Fruit fly (Drosophila melanogaster): ENCODE data around the gene CG1105.
A peak's percentile ranks its signal among the peaks of the same experiment; 100 is the strongest.

The CG1105 gene

DNA sequence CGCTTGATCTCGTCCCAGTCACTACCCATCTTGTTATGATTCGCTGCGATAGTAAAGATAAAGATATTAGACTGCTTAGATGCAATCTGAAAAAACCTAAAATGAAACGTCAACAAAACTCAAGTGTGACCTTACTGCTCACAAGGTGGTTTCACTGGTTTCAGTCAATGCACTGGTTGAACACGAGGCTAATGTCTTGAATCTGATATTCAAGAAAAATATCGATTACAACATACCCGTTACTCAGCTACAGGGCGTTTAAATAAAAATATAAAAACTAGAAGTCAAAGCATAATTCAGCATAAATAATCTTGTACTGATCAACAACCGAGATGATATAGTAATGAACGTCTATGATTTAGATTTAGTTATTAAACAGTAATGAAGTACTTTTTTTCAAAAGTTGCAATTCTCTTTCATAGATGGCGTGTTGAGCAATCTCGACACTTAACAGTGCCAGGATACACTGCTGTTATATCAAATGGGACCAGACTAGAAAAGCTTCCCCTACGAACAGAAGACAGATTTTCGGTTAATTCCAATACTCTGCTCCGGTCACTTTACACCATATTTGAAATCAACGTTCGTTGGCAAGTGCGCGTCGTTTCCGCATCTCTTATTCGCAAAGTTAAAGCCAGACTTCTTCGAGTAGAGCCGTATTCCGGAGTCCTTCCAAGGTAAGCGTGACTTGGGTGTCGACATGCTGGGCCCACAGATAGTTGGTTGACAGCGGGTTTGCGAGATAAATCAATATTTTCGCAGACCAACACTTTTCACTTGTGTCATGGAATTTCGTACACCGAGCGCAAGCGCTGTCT lies 7.6 kb upstream of the CG1105 start, which contains the start of the genes Ufl1 and CG1943 (continued):
- TF ChIP-seq Sin3A (optimal IDR thresholded peaks at IDR 0.05) = peak; percentile 88
- TF ChIP-seq CG2712 (tag; optimal IDR thresholded peaks at IDR 0.05) = peak; percentile 58
- peak; percentile 88 for TF ChIP-seq pzg (GFP tag; optimal IDR thresholded peaks at IDR 0.05)
- no peak for TF ChIP-seq her (GFP tag; optimal IDR thresholded peaks at IDR 0.05)
- no peak for TF ChIP-seq CG5245 (GFP tag; optimal IDR thresholded peaks at IDR 0.05)
- no peak for TF ChIP-seq eyg (GFP tag; optimal IDR thresholded peaks at IDR 0.05)
- no peak for TF ChIP-seq MBD-R2 (GFP tag; IDR thresholded peaks at IDR 0.05)
- TF ChIP-seq inv (GFP tag; IDR thresholded peaks at IDR 0.05; ENCODE audit: partially characterized antibody) = no peak
- TF ChIP-seq Taf1 (GFP tag; IDR thresholded peaks at IDR 0.05) = no peak
- TF ChIP-seq CG12659 (GFP tag; optimal IDR thresholded peaks at IDR 0.05) = peak; percentile 69
- TF ChIP-seq ac (GFP tag; optimal IDR thresholded peaks at IDR 0.05) = peak; percentile 38
- peak; percentile 56 for TF ChIP-seq HmgD (GFP tag; optimal IDR thresholded peaks at IDR 0.05)
- TF ChIP-seq CG6854 (GFP tag; optimal IDR thresholded peaks at IDR 0.05) = peak; percentile 38
- TF ChIP-seq CG3407 (GFP tag; optimal IDR thresholded peaks at IDR 0.05) = no peak
- TF ChIP-seq CG6175 (GFP tag; IDR thresholded peaks at IDR 0.05) = no peak
- TF ChIP-seq z (GFP tag; IDR thresholded peaks at IDR 0.05) = no peak
- no peak for TF ChIP-seq CG43689 (GFP tag; IDR thresholded peaks at IDR 0.05)
- no peak for TF ChIP-seq Dbx (GFP tag; IDR thresholded peaks at IDR 0.05)
- TF ChIP-seq fru (optimal IDR thresholded peaks at IDR 0.05) = no peak
- no peak for TF ChIP-seq CG13624 (GFP tag; optimal IDR thresholded peaks at IDR 0.05)
- TF ChIP-seq Spps (tag; optimal IDR thresholded peaks at IDR 0.05) = peak; percentile 13
- TF ChIP-seq grn (GFP tag; optimal IDR thresholded peaks at IDR 0.05) = peak; percentile 98

DNA sequence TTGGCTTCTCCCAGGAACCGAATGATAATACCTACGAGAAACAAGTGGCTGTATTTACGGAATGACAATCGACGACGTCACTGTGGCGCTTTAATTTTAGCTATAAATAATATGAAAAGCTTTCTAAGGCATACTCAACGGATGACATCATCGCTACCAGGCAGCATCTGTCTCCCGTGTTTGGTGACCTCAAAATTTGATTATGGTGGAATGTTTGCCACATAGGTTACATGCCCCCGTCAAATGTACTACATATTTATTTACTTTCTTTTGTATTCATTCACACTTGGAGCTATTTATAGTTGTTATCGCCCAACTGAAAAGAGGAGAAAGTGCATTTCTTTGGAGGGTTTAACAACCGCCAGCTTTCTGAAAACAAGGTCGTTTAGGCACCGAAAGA lies 669 bp downstream of the CG1105 start:
- peak; percentile 15 for TF ChIP-seq kah (GFP tag; optimal IDR thresholded peaks at IDR 0.05)
- TF ChIP-seq CG12769 (tag; optimal IDR thresholded peaks at IDR 0.05) = peak; percentile 35
- TF ChIP-seq Taf1 (GFP tag; IDR thresholded peaks at IDR 0.05) = no peak
- no peak for TF ChIP-seq CG8765 (GFP tag; IDR thresholded peaks at IDR 0.05)
- no peak for TF ChIP-seq zen (tag; optimal IDR thresholded peaks at IDR 0.05)
- no peak for TF ChIP-seq CG18599 (GFP tag; optimal IDR thresholded peaks at IDR 0.05)
- no peak for TF ChIP-seq Dbx (GFP tag; IDR thresholded peaks at IDR 0.05)
- TF ChIP-seq CG11695 (GFP tag; IDR thresholded peaks at IDR 0.05) = no peak
- peak; percentile 89 for TF ChIP-seq sd (tag; optimal IDR thresholded peaks at IDR 0.05)
- TF ChIP-seq Blimp-1 (GFP tag; optimal IDR thresholded peaks at IDR 0.05) = peak; percentile 27
- TF ChIP-seq gce (GFP tag; IDR thresholded peaks at IDR 0.05) = no peak
- peak in 1 of 2 experiments; percentile 72 for TF ChIP-seq Hr78 (GFP tag; optimal IDR thresholded peaks at IDR 0.05)
- TF ChIP-seq CG30431 (GFP tag; optimal IDR thresholded peaks at IDR 0.05) = no peak
- no peak for TF ChIP-seq CG12391 (tag; optimal IDR thresholded peaks at IDR 0.05)
- peak; percentile 4 for TF ChIP-seq BtbVII (GFP tag; optimal IDR thresholded peaks at IDR 0.05)
- TF ChIP-seq tio (GFP tag; optimal IDR thresholded peaks at IDR 0.05) = no peak
- TF ChIP-seq btn (GFP tag; optimal IDR thresholded peaks at IDR 0.05) = no peak
- TF ChIP-seq onecut (GFP tag; IDR thresholded peaks at IDR 0.05) = no peak
- no peak for TF ChIP-seq Jarid2 (GFP tag; optimal IDR thresholded peaks at IDR 0.05)
- no peak for TF ChIP-seq CG6854 (GFP tag; optimal IDR thresholded peaks at IDR 0.05)
- no peak for TF ChIP-seq D19A (tag; optimal IDR thresholded peaks at IDR 0.05)
- no peak for TF ChIP-seq ssp (GFP tag; IDR thresholded peaks at IDR 0.05)
- TF ChIP-seq CG8281 (tag; optimal IDR thresholded peaks at IDR 0.05) = peak; percentile 4
- 0 out of 3 replicates have a peak, but pooled peaks have one; percentile 32 for TF ChIP-seq ken (GFP tag; IDR thresholded peaks at IDR 0.05)
- TF ChIP-seq gcm (GFP tag; optimal IDR thresholded peaks at IDR 0.05) = no peak
- TF ChIP-seq Tbp (GFP tag; optimal IDR thresholded peaks at IDR 0.05) = no peak
- no peak for TF ChIP-seq CG2116 (GFP tag; optimal IDR thresholded peaks at IDR 0.05)
- TF ChIP-seq Sox100B (GFP tag; optimal IDR thresholded peaks at IDR 0.05) = no peak
- TF ChIP-seq CoRest (tag; optimal IDR thresholded peaks at IDR 0.05) = no peak
- TF ChIP-seq CG13424 (tag; optimal IDR thresholded peaks at IDR 0.05) = no peak
- TF ChIP-seq Hand (GFP tag; optimal IDR thresholded peaks at IDR 0.05) = no peak
